Fruit fly (Drosophila melanogaster) whole organism, adult: ENCODE measurements around the gene superdeath.

Experiments used
- CG11617 ChIP-seq: fragments of 200-800 bp; sonication (Bioruptor generic); optimal IDR thresholded peaks from 2 replicates; lab custom pipeline; 2017; ENCODE audit warnings: mild to moderate bottlenecking, missing biosample characterization, missing genetic modification reagents, missing genetic modification characterization
- CG12768 ChIP-seq: fragments of 200-800 bp; sonication (Bioruptor generic); optimal IDR thresholded peaks from 2 replicates; lab custom pipeline; 2017; ENCODE audit warnings: missing biosample characterization, missing genetic modification characterization, mild to moderate bottlenecking, moderate library complexity, missing genetic modification reagents
- CG14711 ChIP-seq: fragments of 200-800 bp; sonication (Bioruptor generic); optimal IDR thresholded peaks from 2 replicates; lab custom pipeline; 2018; ENCODE audit warnings: missing biosample characterization, mild to moderate bottlenecking, missing genetic modification characterization, moderate library complexity
- CG1620 ChIP-seq: fragments of 200-800 bp; sonication (Bioruptor generic); optimal IDR thresholded peaks from 2 replicates; lab custom pipeline; 2016; ENCODE audit warnings: missing biosample characterization, missing genetic modification characterization
- CG33017 ChIP-seq: fragments of 200-800 bp; sonication (Bioruptor generic); optimal IDR thresholded peaks from 2 replicates; lab custom pipeline; 2018; ENCODE audit warnings: missing biosample characterization, mild to moderate bottlenecking, missing genetic modification characterization, moderate library complexity
- CG7045 ChIP-seq: fragments of 200-800 bp; sonication (Bioruptor generic); optimal IDR thresholded peaks from 2 replicates; lab custom pipeline; 2017; ENCODE audit warnings: missing biosample characterization, mild to moderate bottlenecking, missing genetic modification characterization
- Clk ChIP-seq: fragments of 200-800 bp; sonication (Bioruptor generic); optimal IDR thresholded peaks from 2 replicates; lab custom pipeline; 2017; ENCODE audit warnings: missing biosample characterization, missing genetic modification characterization
- cic ChIP-seq: fragments of 200-800 bp; sonication (Bioruptor generic); optimal IDR thresholded peaks from 2 replicates; lab custom pipeline; 2017; ENCODE audit warnings: missing biosample characterization, mild to moderate bottlenecking, missing genetic modification characterization, moderate library complexity
- cnc ChIP-seq, 2 experiments: fragments of >200 bp; optimal IDR thresholded peaks; 2 replicates each; lab custom pipeline; 2017
- kay ChIP-seq: fragments of 200-800 bp; sonication (Bioruptor generic); peaks from one replicate; lab custom pipeline; 2016; ENCODE audit warnings: missing biosample characterization, missing genetic modification characterization, borderline replicate concordance
- ovo ChIP-seq: fragments of 200-800 bp; sonication (Bioruptor generic); optimal IDR thresholded peaks from 2 replicates; lab custom pipeline; 2016; ENCODE audit warnings: missing biosample characterization, missing genetic modification characterization
- pad ChIP-seq: fragments of 200-800 bp; sonication (Bioruptor generic); optimal IDR thresholded peaks from 3 replicates; lab custom pipeline; 2017; ENCODE audit warnings: missing biosample characterization, missing genetic modification characterization, mild to moderate bottlenecking, moderate library complexity, missing genetic modification reagents
- toe ChIP-seq: fragments of 200-800 bp; sonication (Bioruptor generic); optimal IDR thresholded peaks from 2 replicates; lab custom pipeline; 2016; ENCODE audit warnings: missing biosample characterization, missing genetic modification characterization

- peak; percentile 88 for TF ChIP-seq pad (GFP tag; lab: Kevin White, UChicago)
- TF ChIP-seq kay (GFP tag; lab: Kevin White, UChicago) = no peak
- no peak for TF ChIP-seq Clk (GFP tag; lab: Kevin White, UChicago)
- TF ChIP-seq CG7045 (GFP tag; lab: Kevin White, UChicago) = peak; percentile 16
- no peak for TF ChIP-seq ovo (GFP tag; lab: Kevin White, UChicago)
- TF ChIP-seq cnc (optimal IDR thresholded peaks at IDR 0.05; lab: Kevin White, UChicago) = no peak
- no peak for TF ChIP-seq CG12768 (GFP tag; lab: Kevin White, UChicago)
- peak; percentile 72 for TF ChIP-seq CG14711 (tag; lab: Kevin White, UChicago)
- peak; percentile 4 for TF ChIP-seq CG11617 (GFP tag; lab: Kevin White, UChicago)
- TF ChIP-seq CG33017 (tag; lab: Kevin White, UChicago) = peak; percentile 74
- TF ChIP-seq CG1620 = no peak
- no peak for TF ChIP-seq cic (GFP tag; lab: Kevin White, UChicago)
- no peak for TF ChIP-seq toe (GFP tag; lab: Kevin White, UChicago)
Observed at dm6 chr3R:29124128-29124527, 14.3 kb upstream of the superdeath start.
